Worm (Caenorhabditis elegans) whole organism, L1 larva: ENCODE results near the gene esyt-2.

ENCODE experiments used
- C04F5.9 ChIP-seq: sonication (generic microtip); optimal IDR thresholded peaks from 2 replicates; lab custom pipeline; 2016; ENCODE audit warnings: missing genetic modification characterization, missing compliant biosample characterization
- F16B12.6 ChIP-seq: fragments of 150-350 bp; optimal IDR thresholded peaks from 2 replicates; lab custom pipeline; 2014; ENCODE audit warnings: missing biosample characterization, missing genetic modification characterization
- alr-1 ChIP-seq: fragments of 200-800 bp; sonication (Bioruptor generic); optimal IDR thresholded peaks from 2 replicates; lab custom pipeline; 2018; ENCODE audit warnings: borderline replicate concordance, mild to moderate bottlenecking, missing genetic modification characterization, missing compliant biosample characterization
- blmp-1 ChIP-seq: fragments of 150-350 bp; optimal IDR thresholded peaks from 2 replicates; lab custom pipeline; 2014; ENCODE audit warnings: missing biosample characterization, missing genetic modification characterization
- ceh-8 ChIP-seq: fragments of 200-800 bp; sonication (Bioruptor generic); optimal IDR thresholded peaks from 2 replicates; lab custom pipeline; 2018; ENCODE audit warnings: mild to moderate bottlenecking, missing genetic modification characterization, moderate library complexity, missing compliant biosample characterization
- ceh-88 ChIP-seq: fragments of 200-800 bp; sonication (Bioruptor generic); IDR thresholded peaks from 2 replicates; pipeline ENCODE4 v1.3.6; 2022; ENCODE audit warnings: missing genetic modification characterization, missing compliant biosample characterization
- ces-1 ChIP-seq: fragments of 150-350 bp; optimal IDR thresholded peaks from 2 replicates; lab custom pipeline; 2014; ENCODE audit warnings: missing biosample characterization, missing genetic modification reagents, missing genetic modification characterization
- dpl-1 ChIP-seq, 3 experiments: fragments of 150-350 bp in 2 of 3; sonication (generic microtip) in 1 of 3; optimal IDR thresholded peaks; 2 replicates each; lab custom pipeline; 2014 to 2017; ENCODE audit warnings: missing biosample characterization in 3 of 3, missing genetic modification characterization in 3 of 3, missing genetic modification reagents in 3 of 3
- dsc-1 ChIP-seq: sonication (generic microtip); optimal IDR thresholded peaks from 2 replicates; lab custom pipeline; 2016; ENCODE audit warnings: mild to moderate bottlenecking, missing genetic modification characterization, missing compliant biosample characterization
- efl-1 ChIP-seq, 4 experiments: fragments of 150-350 bp; optimal IDR thresholded peaks in 3 of 4; peaks in 1 of 4; 1 replicate in 1 of 4; 2 replicates in 3 of 4; lab custom pipeline; 2014; ENCODE audit warnings: missing biosample characterization in 2 of 4, missing genetic modification characterization in 2 of 4, missing genetic modification reagents in 2 of 4
- efl-3 ChIP-seq: fragments of 200-800 bp; sonication (Bioruptor generic); optimal IDR thresholded peaks from 2 replicates; lab custom pipeline; 2018; ENCODE audit warnings: mild to moderate bottlenecking, missing genetic modification characterization, missing compliant biosample characterization
- egl-27 ChIP-seq, 2 experiments: fragments of 150-350 bp in 1 of 2; sonication (generic microtip); optimal IDR thresholded peaks; 3 replicates each; lab custom pipeline; 2017 to 2018; ENCODE audit warnings: missing biosample characterization in 2 of 2, missing genetic modification characterization in 2 of 2, missing genetic modification reagents in 2 of 2
- elt-3 ChIP-seq, 6 experiments: fragments of 150-350 bp in 1 of 6; sonication (generic microtip); optimal IDR thresholded peaks; 2 replicates each; lab custom pipeline; 2017 to 2018; ENCODE audit warnings: missing biosample characterization in 6 of 6, missing genetic modification characterization in 6 of 6, inconsistent platforms in 1 of 6
- ets-5 ChIP-seq: fragments of 200-800 bp; sonication (Bioruptor generic); IDR thresholded peaks from 2 replicates; pipeline ENCODE4 v1.3.6; 2022; ENCODE audit warnings: missing genetic modification characterization, missing compliant biosample characterization
- fkh-10 ChIP-seq: sonication (generic microtip); optimal IDR thresholded peaks from 2 replicates; lab custom pipeline; 2017; ENCODE audit warnings: missing biosample characterization, missing genetic modification reagents, missing genetic modification characterization
- fkh-4 ChIP-seq: sonication (generic microtip); optimal IDR thresholded peaks from 2 replicates; lab custom pipeline; 2016; ENCODE audit warnings: missing compliant biosample characterization, missing genetic modification characterization, borderline replicate concordance
- fkh-8 ChIP-seq: sonication (generic microtip); optimal IDR thresholded peaks from 2 replicates; lab custom pipeline; 2016; ENCODE audit warnings: mild to moderate bottlenecking, missing genetic modification characterization, missing compliant biosample characterization
- fos-1 ChIP-seq: fragments of 150-350 bp; optimal IDR thresholded peaks from 2 replicates; lab custom pipeline; 2014; ENCODE audit warnings: missing biosample characterization, missing genetic modification characterization
- hlh-4 ChIP-seq: sonication (generic microtip); optimal IDR thresholded peaks from 2 replicates; lab custom pipeline; 2016; ENCODE audit warnings: mild to moderate bottlenecking, missing genetic modification characterization, missing compliant biosample characterization
- isw-1 ChIP-seq: fragments of 200-800 bp; sonication (Bioruptor generic); IDR thresholded peaks from 2 replicates; pipeline ENCODE4 v1.3.6; 2022; ENCODE audit warnings: missing genetic modification characterization, missing compliant biosample characterization
- lin-13 ChIP-seq: fragments of 150-350 bp; optimal IDR thresholded peaks from 2 replicates; lab custom pipeline; 2014; ENCODE audit warnings: missing biosample characterization, missing genetic modification reagents, missing genetic modification characterization
- lin-14 ChIP-seq: fragments of 200-800 bp; sonication (Bioruptor generic); optimal IDR thresholded peaks from 2 replicates; lab custom pipeline; 2018; ENCODE audit warnings: mild to moderate bottlenecking, missing genetic modification characterization, moderate library complexity, missing compliant biosample characterization
- lin-15B ChIP-seq: fragments of 150-350 bp; sonication (generic microtip); optimal IDR thresholded peaks from 3 replicates; lab custom pipeline; 2014; ENCODE audit warnings: missing biosample characterization, missing genetic modification characterization
- mep-1 ChIP-seq: fragments of 150-350 bp; optimal IDR thresholded peaks from 2 replicates; lab custom pipeline; 2014; ENCODE audit warnings: missing biosample characterization, missing genetic modification characterization
- nhr-12 ChIP-seq: sonication (generic microtip); optimal IDR thresholded peaks from 2 replicates; lab custom pipeline; 2017; ENCODE audit warnings: missing biosample characterization, missing genetic modification characterization
- nhr-19 ChIP-seq: fragments of 200-800 bp; sonication (Bioruptor generic); conservative IDR thresholded peaks from 2 replicates; pipeline ENCODE4 v1.3.6; 2022; ENCODE audit warnings: missing genetic modification characterization, missing compliant biosample characterization
- nhr-237 ChIP-seq: fragments of 150-350 bp; optimal IDR thresholded peaks from 2 replicates; lab custom pipeline; 2014; ENCODE audit warnings: missing biosample characterization, missing genetic modification characterization
- nhr-28 ChIP-seq: fragments of 150-350 bp; optimal IDR thresholded peaks from 2 replicates; lab custom pipeline; 2014; ENCODE audit warnings: missing biosample characterization, missing genetic modification characterization
- nhr-47 ChIP-seq: sonication (generic microtip); optimal IDR thresholded peaks from 2 replicates; lab custom pipeline; 2016; ENCODE audit warnings: mild to moderate bottlenecking, missing genetic modification characterization, moderate library complexity, missing compliant biosample characterization
- nhr-71 ChIP-seq: sonication (generic microtip); optimal IDR thresholded peaks from 2 replicates; lab custom pipeline; 2016; ENCODE audit warnings: mild to moderate bottlenecking, missing genetic modification characterization, moderate library complexity, missing compliant biosample characterization
- nhr-76 ChIP-seq: sonication (generic microtip); optimal IDR thresholded peaks from 2 replicates; lab custom pipeline; 2017; ENCODE audit warnings: missing biosample characterization, missing genetic modification characterization
- nhr-84 ChIP-seq: sonication (generic microtip); optimal IDR thresholded peaks from 2 replicates; lab custom pipeline; 2017; ENCODE audit warnings: missing biosample characterization, missing genetic modification characterization
- nhr-85 ChIP-seq: sonication (generic microtip); peaks from one replicate; lab custom pipeline; 2016; ENCODE audit warnings: missing genetic modification characterization, inconsistent platforms, missing compliant biosample characterization
- nhr-90 ChIP-seq: sonication (generic microtip); optimal IDR thresholded peaks from 2 replicates; lab custom pipeline; 2016; ENCODE audit warnings: mild to moderate bottlenecking, missing genetic modification characterization, missing compliant biosample characterization; ENCODE audit not compliant: poor library complexity
- pag-3 ChIP-seq: sonication (generic microtip); optimal IDR thresholded peaks from 2 replicates; lab custom pipeline; 2017; ENCODE audit warnings: missing genetic modification characterization, mild to moderate bottlenecking, missing compliant biosample characterization, antibody characterized with exemption, borderline replicate concordance; ENCODE audit not compliant: insufficient read depth
- pax-3 ChIP-seq: fragments of 200-800 bp; sonication (Bioruptor generic); optimal IDR thresholded peaks from 2 replicates; lab custom pipeline; 2018; ENCODE audit warnings: mild to moderate bottlenecking, missing genetic modification characterization, moderate library complexity, missing compliant biosample characterization
- pqm-1 ChIP-seq: sonication (generic microtip); optimal IDR thresholded peaks from 3 replicates; lab custom pipeline; 2017; ENCODE audit warnings: missing biosample characterization, missing genetic modification characterization
- rnt-1 ChIP-seq: sonication (generic microtip); optimal IDR thresholded peaks from 2 replicates; lab custom pipeline; 2016; ENCODE audit warnings: mild to moderate bottlenecking, missing genetic modification characterization, moderate library complexity, missing compliant biosample characterization
- skn-1 ChIP-seq: fragments of 150-350 bp; optimal IDR thresholded peaks from 2 replicates; lab custom pipeline; 2014; ENCODE audit warnings: missing biosample characterization, missing genetic modification characterization
- sptf-1 ChIP-seq: fragments of 150-350 bp; optimal IDR thresholded peaks from 2 replicates; lab custom pipeline; 2014; ENCODE audit warnings: missing biosample characterization, missing genetic modification characterization
- sup-37 ChIP-seq: fragments of 200-800 bp; sonication (Bioruptor generic); optimal IDR thresholded peaks from 2 replicates; lab custom pipeline; 2018; ENCODE audit warnings: mild to moderate bottlenecking, missing genetic modification characterization, missing compliant biosample characterization
- swsn-7 ChIP-seq: sonication (generic microtip); optimal IDR thresholded peaks from 2 replicates; lab custom pipeline; 2016; ENCODE audit warnings: missing genetic modification characterization, missing compliant biosample characterization
- tlp-1 ChIP-seq: fragments of 150-350 bp; optimal IDR thresholded peaks from 2 replicates; lab custom pipeline; 2014; ENCODE audit warnings: missing biosample characterization, missing genetic modification characterization
- unc-130 ChIP-seq: fragments of 150-350 bp; optimal IDR thresholded peaks from 2 replicates; lab custom pipeline; 2017; ENCODE audit warnings: missing biosample characterization, missing genetic modification characterization, inconsistent platforms
- unc-62 ChIP-seq: fragments of 150-350 bp; optimal IDR thresholded peaks from 2 replicates; lab custom pipeline; 2014; ENCODE audit warnings: missing biosample characterization, missing genetic modification reagents, missing genetic modification characterization
- vab-15 ChIP-seq: sonication (generic microtip); optimal IDR thresholded peaks from 2 replicates; lab custom pipeline; 2017; ENCODE audit warnings: missing genotype, mild to moderate bottlenecking, missing genetic modification characterization, missing compliant biosample characterization
- xbp-1 ChIP-seq: sonication (generic microtip); optimal IDR thresholded peaks from 2 replicates; lab custom pipeline; 2016; ENCODE audit warnings: missing genetic modification characterization, missing compliant biosample characterization
- ztf-11 ChIP-seq, 2 experiments: sonication (generic microtip); optimal IDR thresholded peaks; 2 replicates each; lab custom pipeline; 2016 to 2017; ENCODE audit warnings: missing genetic modification characterization in 2 of 2, missing biosample characterization in 1 of 2, missing compliant biosample characterization in 1 of 2

Gene esyt-2

ce11 chrIII:6230870-6231269 lies at the start of gene esyt-2:
TSS of gene esyt-2 (minus strand) at chrIII:6230970.
- TF ChIP-seq unc-62 (GFP tag; lab: Kevin White, UChicago) = no peak
- no peak for TF ChIP-seq nhr-90 (tag; lab: Kevin White, UChicago)
- TF ChIP-seq dsc-1 (tag; lab: Kevin White, UChicago) = no peak
- TF ChIP-seq ceh-88 (GFP tag; lab: Robert Waterston, UW) = no peak
- no peak for TF ChIP-seq hlh-4 (tag; lab: Kevin White, UChicago)
- no peak for TF ChIP-seq tlp-1 (tag; lab: Kevin White, UChicago)
- no peak for TF ChIP-seq lin-15B (tag; lab: Kevin White, UChicago)
- TF ChIP-seq F16B12.6 (tag; lab: Kevin White, UChicago) = no peak
- TF ChIP-seq elt-3 (tag; optimal IDR thresholded peaks at IDR 0.05; lab: Kevin White, UChicago) = no peak
- TF ChIP-seq pax-3 (tag; lab: Kevin White, UChicago) = no peak
- TF ChIP-seq dpl-1 (GFP tag; optimal IDR thresholded peaks at IDR 0.05; lab: Kevin White, UChicago) = no peak
- TF ChIP-seq lin-14 (GFP tag; lab: Kevin White, UChicago) = peak; percentile 5
- no peak for TF ChIP-seq ets-5 (GFP tag; lab: Robert Waterston, UW)
- TF ChIP-seq fkh-8 (tag; lab: Kevin White, UChicago) = no peak
- TF ChIP-seq swsn-7 = no peak
- TF ChIP-seq nhr-28 (tag; lab: Kevin White, UChicago) = no peak
- TF ChIP-seq fos-1 (tag; lab: Kevin White, UChicago) = no peak
- TF ChIP-seq efl-1 (optimal IDR thresholded peaks at IDR 0.05; lab: Kevin White, UChicago) = no peak
- TF ChIP-seq efl-1 (GFP tag; optimal IDR thresholded peaks at IDR 0.05 in 1 of 2; lab: Kevin White, UChicago) = no peak
- TF ChIP-seq nhr-76 (tag; lab: Kevin White, UChicago) = no peak
- TF ChIP-seq nhr-19 = no peak
- no peak for TF ChIP-seq fkh-4
- no peak for TF ChIP-seq nhr-47 (tag; lab: Kevin White, UChicago)
- no peak for TF ChIP-seq sptf-1 (tag; lab: Kevin White, UChicago)
- no peak for TF ChIP-seq xbp-1 (tag; lab: Kevin White, UChicago)
- peak; percentile 54 for TF ChIP-seq nhr-71 (tag; lab: Kevin White, UChicago)
- TF ChIP-seq rnt-1 (tag; lab: Kevin White, UChicago) = peak; percentile 6
- no peak for TF ChIP-seq skn-1

- TF ChIP-seq sup-37 (GFP tag; lab: Kevin White, UChicago) = peak; percentile 46
- TF ChIP-seq pax-3 (tag; lab: Kevin White, UChicago) = peak; percentile 10
- TF ChIP-seq fos-1 (tag; lab: Kevin White, UChicago) = peak; percentile 78
- TF ChIP-seq pag-3 (tag; lab: Kevin White, UChicago) = no peak
- TF ChIP-seq nhr-47 (tag; lab: Kevin White, UChicago) = peak; percentile 83
- peak; percentile 41 to 54 (median 52) for TF ChIP-seq dpl-1 (GFP tag; optimal IDR thresholded peaks at IDR 0.05; lab: Kevin White, UChicago)
- TF ChIP-seq nhr-28 (tag; lab: Kevin White, UChicago) = no peak
- no peak for TF ChIP-seq C04F5.9 (tag; lab: Kevin White, UChicago)
- peak; percentile 63 for TF ChIP-seq isw-1 (GFP tag; lab: Robert Waterston, UW)
- TF ChIP-seq egl-27 (tag; optimal IDR thresholded peaks at IDR 0.05; lab: Kevin White, UChicago) = peak in 1 of 2 experiments; percentile 81
- peak; percentile 40 for TF ChIP-seq blmp-1
- peak; percentile 73 for TF ChIP-seq rnt-1 (tag; lab: Kevin White, UChicago)
- TF ChIP-seq pqm-1 (tag; lab: Kevin White, UChicago) = no peak
- no peak for TF ChIP-seq skn-1
- no peak for TF ChIP-seq nhr-84 (tag; lab: Kevin White, UChicago)
- TF ChIP-seq ztf-11 (tag; optimal IDR thresholded peaks at IDR 0.05; lab: Kevin White, UChicago) = peak in 1 of 2 experiments; percentile 52
- no peak for TF ChIP-seq F16B12.6 (tag; lab: Kevin White, UChicago)
- TF ChIP-seq nhr-12 (tag; lab: Kevin White, UChicago) = no peak
- no peak for TF ChIP-seq nhr-237 (tag; lab: Kevin White, UChicago)
- TF ChIP-seq efl-3 = no peak
- no peak for TF ChIP-seq vab-15 (tag; lab: Kevin White, UChicago)
- TF ChIP-seq ces-1 (GFP tag; lab: Kevin White, UChicago) = no peak
- peak; percentile 94 for TF ChIP-seq lin-14 (GFP tag; lab: Kevin White, UChicago)
- peak; percentile 94 for TF ChIP-seq nhr-71 (tag; lab: Kevin White, UChicago)
- TF ChIP-seq tlp-1 (tag; lab: Kevin White, UChicago) = no peak
- TF ChIP-seq unc-130 (tag; lab: Kevin White, UChicago) = peak; percentile 66
- peak; percentile 56 for TF ChIP-seq fkh-10 (GFP tag; lab: Kevin White, UChicago)
- peak; percentile 72 for TF ChIP-seq lin-13 (GFP tag; lab: Kevin White, UChicago)
- peak; percentile 58 for TF ChIP-seq mep-1
- peak; percentile 66 for TF ChIP-seq ceh-8 (GFP tag; lab: Kevin White, UChicago)
- TF ChIP-seq nhr-85 (tag; lab: Kevin White, UChicago) = peak; percentile 92
- no peak for TF ChIP-seq unc-62 (GFP tag; lab: Kevin White, UChicago)
- TF ChIP-seq alr-1 (tag; lab: Kevin White, UChicago) = no peak
These were observed 49.4 kb upstream of the esyt-2 start, which contains the start of gene hmg-1.2 for ce11 chrIII:6280070-6280596. TSS of gene hmg-1.2 (plus strand) at chrIII:6280380.
